Worm (Caenorhabditis elegans) whole organism, mixed stage, embryonic: ENCODE results near the gene cgh-1.
A peak's percentile ranks its signal among the peaks of the same experiment; 100 is the strongest.

ENCODE experiments used
- M03D4.4 ChIP-seq: sonication (generic microtip); optimal IDR thresholded peaks from 2 replicates; lab custom pipeline; 2017; ENCODE audit warnings: mild to moderate bottlenecking, missing genetic modification characterization, missing compliant biosample characterization
- bed-3 ChIP-seq: fragments of 200-800 bp; sonication (Bioruptor generic); optimal IDR thresholded peaks from 3 replicates; lab custom pipeline; 2018; ENCODE audit warnings: mild to moderate bottlenecking, missing genetic modification characterization, moderate library complexity, missing compliant biosample characterization
- ceh-83 ChIP-seq: fragments of 200-800 bp; sonication (Bioruptor generic); optimal IDR thresholded peaks from 2 replicates; lab custom pipeline; 2018; ENCODE audit warnings: mild to moderate bottlenecking, missing genetic modification characterization, missing compliant biosample characterization
- ces-1 ChIP-seq: fragments of 150-350 bp; optimal IDR thresholded peaks from 2 replicates; lab custom pipeline; 2014; ENCODE audit warnings: missing biosample characterization, missing genetic modification reagents, missing genetic modification characterization
- cnd-1 ChIP-seq: fragments of 200-800 bp; sonication (Bioruptor generic); optimal IDR thresholded peaks from 2 replicates; lab custom pipeline; 2018; ENCODE audit warnings: mild to moderate bottlenecking, missing genetic modification characterization, missing compliant biosample characterization
- drap-1 ChIP-seq: fragments of 200-800 bp; sonication (Bioruptor generic); optimal IDR thresholded peaks from 3 replicates; lab custom pipeline; 2018; ENCODE audit warnings: mild to moderate bottlenecking, missing genetic modification characterization, missing compliant biosample characterization
- elt-1 ChIP-seq: sonication (generic microtip); optimal IDR thresholded peaks from 2 replicates; lab custom pipeline; 2017; ENCODE audit warnings: missing genetic modification characterization, mild to moderate bottlenecking, missing compliant biosample characterization, antibody characterized with exemption, moderate library complexity, borderline replicate concordance; ENCODE audit not compliant: insufficient read depth
- elt-3 ChIP-seq: fragments of 150-350 bp; optimal IDR thresholded peaks from 2 replicates; lab custom pipeline; 2014; ENCODE audit warnings: missing biosample characterization, missing genetic modification characterization
- flh-1 ChIP-seq: fragments of 200-800 bp; sonication (Bioruptor generic); optimal IDR thresholded peaks from 2 replicates; lab custom pipeline; 2018; ENCODE audit warnings: mild to moderate bottlenecking, missing genetic modification characterization, moderate library complexity, missing compliant biosample characterization
- hlh-1 ChIP-seq: fragments of 150-350 bp; optimal IDR thresholded peaks from 2 replicates; lab custom pipeline; 2014; ENCODE audit warnings: missing biosample characterization, missing genetic modification reagents, missing genetic modification characterization
- lin-13 ChIP-seq: fragments of 150-350 bp; optimal IDR thresholded peaks from 2 replicates; lab custom pipeline; 2014; ENCODE audit warnings: missing biosample characterization, missing genetic modification characterization
- mab-5 ChIP-seq: fragments of 150-350 bp; optimal IDR thresholded peaks from 2 replicates; lab custom pipeline; 2014; ENCODE audit warnings: missing biosample characterization, missing genetic modification characterization
- mep-1 ChIP-seq: fragments of 150-350 bp; optimal IDR thresholded peaks from 2 replicates; lab custom pipeline; 2017; ENCODE audit warnings: missing biosample characterization, missing genetic modification reagents, missing genetic modification characterization, inconsistent platforms
- mls-2 ChIP-seq: sonication (generic microtip); optimal IDR thresholded peaks from 2 replicates; lab custom pipeline; 2016; ENCODE audit warnings: mild to moderate bottlenecking, missing genetic modification characterization, moderate library complexity, missing compliant biosample characterization
- nhr-12 ChIP-seq: fragments of 150-350 bp; optimal IDR thresholded peaks from 2 replicates; lab custom pipeline; 2014; ENCODE audit warnings: missing biosample characterization, missing genetic modification characterization
- nhr-2 ChIP-seq: fragments of 150-350 bp; optimal IDR thresholded peaks from 2 replicates; lab custom pipeline; 2014; ENCODE audit warnings: missing biosample characterization, missing genetic modification characterization
- nhr-28 ChIP-seq: fragments of 150-350 bp; optimal IDR thresholded peaks from 2 replicates; lab custom pipeline; 2014; ENCODE audit warnings: missing biosample characterization, missing genetic modification characterization
- pha-4 ChIP-seq: fragments of 150-350 bp; optimal IDR thresholded peaks from 2 replicates; lab custom pipeline; 2018; ENCODE audit warnings: missing biosample characterization, missing genetic modification reagents, missing genetic modification characterization
- sem-2 ChIP-seq: fragments of 200-800 bp; sonication (Bioruptor generic); optimal IDR thresholded peaks from 2 replicates; lab custom pipeline; 2018; ENCODE audit warnings: mild to moderate bottlenecking, missing genetic modification characterization, missing compliant biosample characterization
- snpc-4 ChIP-seq: fragments of 150-350 bp; optimal IDR thresholded peaks from 2 replicates; lab custom pipeline; 2014; ENCODE audit warnings: missing biosample characterization, missing genetic modification characterization
- sptf-1 ChIP-seq: sonication (generic microtip); optimal IDR thresholded peaks from 2 replicates; lab custom pipeline; 2017; ENCODE audit warnings: mild to moderate bottlenecking, missing genetic modification characterization, moderate library complexity, missing compliant biosample characterization
- tbx-8 ChIP-seq: fragments of 200-800 bp; sonication (Bioruptor generic); optimal IDR thresholded peaks from 2 replicates; lab custom pipeline; 2018; ENCODE audit warnings: mild to moderate bottlenecking, missing genetic modification characterization, moderate library complexity, missing compliant biosample characterization
- unc-120 ChIP-seq: sonication (generic microtip); optimal IDR thresholded peaks from 2 replicates; lab custom pipeline; 2017; ENCODE audit warnings: missing genetic modification characterization, missing compliant biosample characterization; ENCODE audit not compliant: poor library complexity, severe bottlenecking
- unc-39 ChIP-seq: fragments of 150-350 bp; optimal IDR thresholded peaks from 2 replicates; lab custom pipeline; 2014; ENCODE audit warnings: missing biosample characterization, missing genetic modification characterization
- unc-62 ChIP-seq: fragments of 150-350 bp; optimal IDR thresholded peaks from 2 replicates; lab custom pipeline; 2014; ENCODE audit warnings: missing biosample characterization, missing genetic modification reagents, missing genetic modification characterization
- zip-8 ChIP-seq: fragments of 150-350 bp; optimal IDR thresholded peaks from 2 replicates; lab custom pipeline; 2014; ENCODE audit warnings: missing biosample characterization, missing genetic modification characterization
- ztf-11 ChIP-seq: fragments of 150-350 bp; optimal IDR thresholded peaks from 2 replicates; lab custom pipeline; 2014; ENCODE audit warnings: missing biosample characterization, missing genetic modification characterization

Gene cgh-1

DNA sequence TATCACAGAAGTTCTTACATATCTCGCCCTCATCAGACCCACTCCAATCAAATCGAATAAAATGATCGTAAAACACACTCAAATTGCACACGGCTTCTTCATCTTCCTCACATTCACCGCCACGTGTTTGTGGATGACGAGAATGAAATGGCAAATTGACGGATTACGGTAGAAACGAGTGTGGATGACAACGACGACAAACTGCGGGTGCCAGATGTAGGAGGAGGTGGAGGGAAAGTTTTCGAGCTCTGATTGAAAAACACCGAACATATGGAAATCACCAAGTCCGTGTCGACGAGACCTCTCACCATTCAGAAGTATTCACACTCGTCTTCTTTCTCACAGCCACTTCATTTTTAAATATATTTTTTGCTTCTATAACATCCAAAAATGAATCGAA lies 37.6 kb downstream of the cgh-1 start, which contains the start of gene mls-1:
TSS of gene mls-1 (plus strand) at position 324 of the 400 bp plus-strand sequence.
- TF ChIP-seq ceh-83 (GFP tag; lab: Kevin White, UChicago) (no peak), ces-1 (no peak), unc-39 (tag; lab: Kevin White, UChicago) (no peak), drap-1 (GFP tag; lab: Kevin White, UChicago) (no peak), tbx-8 (GFP tag; lab: Kevin White, UChicago) (no peak), nhr-2 (tag; lab: Kevin White, UChicago) (no peak), flh-1 (GFP tag; lab: Kevin White, UChicago) (no peak), unc-120 (no peak), bed-3 (no peak), mls-2 (tag; lab: Kevin White, UChicago) (no peak), nhr-28 (tag; lab: Kevin White, UChicago) (no peak), hlh-1 (no peak), elt-3 (tag; lab: Kevin White, UChicago) (no peak), cnd-1 (tag; lab: Kevin White, UChicago) (no peak), mep-1 (tag; lab: Kevin White, UChicago) (no peak)

DNA sequence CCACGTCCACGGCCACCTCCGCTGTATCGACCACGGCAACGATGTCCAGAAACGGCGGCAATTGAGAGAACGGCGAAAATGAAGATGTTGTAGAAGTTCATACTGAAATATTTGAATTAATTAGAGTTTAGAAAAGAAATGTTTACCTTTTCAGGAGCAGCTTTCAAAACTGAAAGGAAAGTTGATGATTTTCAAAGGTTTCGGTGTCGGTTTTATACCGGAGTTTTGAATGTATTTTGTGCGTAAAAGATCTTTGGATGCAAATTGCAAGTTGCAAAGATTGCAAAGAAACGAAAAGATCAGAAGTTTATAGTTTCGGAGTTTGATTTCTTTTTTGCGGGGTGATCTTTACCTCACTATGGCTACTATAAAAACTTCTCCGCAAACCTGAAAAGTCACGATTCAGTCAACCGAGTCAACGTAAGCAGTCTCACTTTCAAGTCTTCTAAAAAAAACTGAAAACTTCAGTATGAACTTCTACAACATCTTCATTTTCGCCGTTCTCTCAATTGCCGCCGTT lies 38.7 kb downstream of the cgh-1 start, which contains the start of the genes fipr-19 and fipr-18:
TSS of gene fipr-19 (minus strand) at position 101 of the 520 bp plus-strand sequence.
TSS of gene fipr-18 (plus strand) at position 470 of the 520 bp plus-strand sequence.
- TF ChIP-seq elt-3 (tag; lab: Kevin White, UChicago) (no peak), hlh-1 (no peak), mab-5 (tag; lab: Kevin White, UChicago) (no peak), snpc-4 (tag; lab: Kevin White, UChicago) (no peak), cnd-1 (tag; lab: Kevin White, UChicago) (no peak), pha-4 (tag; lab: Kevin White, UChicago) (no peak), unc-120 (no peak), zip-8 (no peak), elt-1 (no peak), sem-2 (no peak), sptf-1 (tag; lab: Kevin White, UChicago) (no peak)
- TF ChIP-seq, all 35 proteins: peak for 0

DNA sequence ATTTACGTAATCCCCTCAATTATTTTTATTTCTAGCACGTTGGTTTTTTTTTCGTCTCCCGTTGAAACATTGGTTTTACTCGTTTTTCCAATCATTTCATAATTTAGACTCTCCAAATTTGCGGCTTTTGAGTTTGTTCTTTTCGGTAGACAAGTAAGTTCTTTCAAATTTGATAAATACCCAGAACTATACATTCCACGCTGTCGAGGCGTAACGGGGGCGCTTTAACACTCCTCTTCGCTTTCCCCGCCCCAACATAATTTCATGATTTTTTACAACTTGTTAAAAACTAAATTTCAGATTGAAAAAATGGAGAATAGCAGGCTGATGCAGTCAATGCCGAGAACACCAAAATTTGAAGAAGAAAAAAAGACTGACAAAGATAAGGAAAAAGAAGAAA lies 41.0 kb downstream of the cgh-1 start, which contains the start of gene Y69F12A.1:
TSS of gene Y69F12A.1 (plus strand) at position 301 of the 400 bp plus-strand sequence.
- TF ChIP-seq M03D4.4 (tag; lab: Kevin White, UChicago) (no peak), ces-1 (no peak), nhr-28 (tag; lab: Kevin White, UChicago) (no peak), nhr-12 (tag; lab: Kevin White, UChicago) (no peak), ceh-83 (GFP tag; lab: Kevin White, UChicago) (no peak), flh-1 (GFP tag; lab: Kevin White, UChicago) (no peak), tbx-8 (GFP tag; lab: Kevin White, UChicago) (no peak), unc-62 (GFP tag; lab: Kevin White, UChicago) (no peak), lin-13 (tag; lab: Kevin White, UChicago) (no peak)

DNA sequence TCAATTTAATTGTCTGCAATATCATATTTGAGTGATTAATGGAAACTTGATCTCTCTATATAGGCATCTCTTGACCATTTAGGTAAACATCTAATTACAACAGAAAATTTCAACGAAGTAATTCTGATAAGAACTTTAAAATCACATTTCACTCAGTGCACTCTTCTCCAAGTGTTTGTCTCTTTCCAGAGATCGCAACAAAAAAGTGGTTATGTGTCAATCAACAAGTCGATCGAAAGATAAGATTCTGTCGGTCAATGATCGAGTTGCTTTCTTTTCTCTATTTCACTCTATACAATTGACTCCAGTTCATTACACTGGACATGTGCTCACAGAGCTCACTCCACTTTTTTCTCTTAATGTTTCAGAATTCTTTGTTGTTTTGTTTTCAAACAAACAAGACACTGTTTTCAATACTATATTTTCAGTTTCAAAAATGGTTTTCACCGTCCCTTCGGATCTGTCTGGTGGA lies 43.9 kb downstream of the cgh-1 start, which contains the start of gene alh-12:
TSS of gene alh-12 (plus strand) at position 422 of the 472 bp plus-strand sequence.
- TF ChIP-seq ztf-11 (tag; lab: Kevin White, UChicago), result no peak
- no peak for TF ChIP-seq sptf-1 (tag; lab: Kevin White, UChicago)
- peak; percentile 58 for TF ChIP-seq unc-62 (GFP tag; lab: Kevin White, UChicago)
- no peak for TF ChIP-seq unc-39 (tag; lab: Kevin White, UChicago)
- TF ChIP-seq elt-3 (tag; lab: Kevin White, UChicago), result no peak
